Worm (Caenorhabditis elegans) whole organism, mixed stage, embryonic: Measurements from ENCODE around the gene ZC21.10.

Source experiments
- M03D4.4 ChIP-seq: sonication (generic microtip); optimal IDR thresholded peaks from 2 replicates; lab custom pipeline; 2017; ENCODE audit warnings: mild to moderate bottlenecking, missing genetic modification characterization, missing compliant biosample characterization
- bed-3 ChIP-seq: fragments of 200-800 bp; sonication (Bioruptor generic); optimal IDR thresholded peaks from 3 replicates; lab custom pipeline; 2018; ENCODE audit warnings: mild to moderate bottlenecking, missing genetic modification characterization, moderate library complexity, missing compliant biosample characterization
- blmp-1 ChIP-seq: fragments of 150-350 bp; optimal IDR thresholded peaks from 2 replicates; lab custom pipeline; 2014; ENCODE audit warnings: missing biosample characterization, missing genetic modification characterization
- ceh-39 ChIP-seq: fragments of 150-350 bp; optimal IDR thresholded peaks from 2 replicates; lab custom pipeline; 2014; ENCODE audit warnings: missing biosample characterization, missing genetic modification characterization
- ceh-43 ChIP-seq: fragments of 200-800 bp; sonication (Bioruptor generic); optimal IDR thresholded peaks from 2 replicates; lab custom pipeline; 2018; ENCODE audit warnings: mild to moderate bottlenecking, missing genetic modification characterization, moderate library complexity, missing compliant biosample characterization
- ceh-83 ChIP-seq: fragments of 200-800 bp; sonication (Bioruptor generic); optimal IDR thresholded peaks from 2 replicates; lab custom pipeline; 2018; ENCODE audit warnings: mild to moderate bottlenecking, missing genetic modification characterization, missing compliant biosample characterization
- ces-1 ChIP-seq: fragments of 150-350 bp; optimal IDR thresholded peaks from 2 replicates; lab custom pipeline; 2014; ENCODE audit warnings: missing biosample characterization, missing genetic modification reagents, missing genetic modification characterization
- cnd-1 ChIP-seq: fragments of 200-800 bp; sonication (Bioruptor generic); optimal IDR thresholded peaks from 2 replicates; lab custom pipeline; 2018; ENCODE audit warnings: mild to moderate bottlenecking, missing genetic modification characterization, missing compliant biosample characterization
- drap-1 ChIP-seq: fragments of 200-800 bp; sonication (Bioruptor generic); optimal IDR thresholded peaks from 3 replicates; lab custom pipeline; 2018; ENCODE audit warnings: mild to moderate bottlenecking, missing genetic modification characterization, missing compliant biosample characterization
- elt-1 ChIP-seq: sonication (generic microtip); optimal IDR thresholded peaks from 2 replicates; lab custom pipeline; 2017; ENCODE audit warnings: missing genetic modification characterization, mild to moderate bottlenecking, missing compliant biosample characterization, antibody characterized with exemption, moderate library complexity, borderline replicate concordance; ENCODE audit not compliant: insufficient read depth
- elt-3 ChIP-seq: fragments of 150-350 bp; optimal IDR thresholded peaks from 2 replicates; lab custom pipeline; 2014; ENCODE audit warnings: missing biosample characterization, missing genetic modification characterization
- flh-1 ChIP-seq: fragments of 200-800 bp; sonication (Bioruptor generic); optimal IDR thresholded peaks from 2 replicates; lab custom pipeline; 2018; ENCODE audit warnings: mild to moderate bottlenecking, missing genetic modification characterization, moderate library complexity, missing compliant biosample characterization
- ham-2 ChIP-seq: fragments of 200-800 bp; sonication (Bioruptor generic); optimal IDR thresholded peaks from 2 replicates; lab custom pipeline; 2018; ENCODE audit warnings: mild to moderate bottlenecking, missing genetic modification characterization, missing compliant biosample characterization
- hlh-1 ChIP-seq: fragments of 150-350 bp; optimal IDR thresholded peaks from 2 replicates; lab custom pipeline; 2014; ENCODE audit warnings: missing biosample characterization, missing genetic modification reagents, missing genetic modification characterization
- lin-13 ChIP-seq: fragments of 150-350 bp; optimal IDR thresholded peaks from 2 replicates; lab custom pipeline; 2014; ENCODE audit warnings: missing biosample characterization, missing genetic modification characterization
- lin-32 ChIP-seq: fragments of 200-800 bp; sonication (Bioruptor generic); optimal IDR thresholded peaks from 2 replicates; lab custom pipeline; 2018; ENCODE audit warnings: mild to moderate bottlenecking, missing genetic modification characterization, missing compliant biosample characterization
- lsy-2 ChIP-seq: fragments of 150-350 bp; optimal IDR thresholded peaks from 2 replicates; lab custom pipeline; 2014; ENCODE audit warnings: missing biosample characterization, missing genetic modification characterization
- mab-5 ChIP-seq: fragments of 150-350 bp; optimal IDR thresholded peaks from 2 replicates; lab custom pipeline; 2014; ENCODE audit warnings: missing biosample characterization, missing genetic modification characterization
- mep-1 ChIP-seq: fragments of 150-350 bp; optimal IDR thresholded peaks from 2 replicates; lab custom pipeline; 2017; ENCODE audit warnings: missing biosample characterization, missing genetic modification reagents, missing genetic modification characterization, inconsistent platforms
- mls-2 ChIP-seq: sonication (generic microtip); optimal IDR thresholded peaks from 2 replicates; lab custom pipeline; 2016; ENCODE audit warnings: mild to moderate bottlenecking, missing genetic modification characterization, moderate library complexity, missing compliant biosample characterization
- nhr-12 ChIP-seq: fragments of 150-350 bp; optimal IDR thresholded peaks from 2 replicates; lab custom pipeline; 2014; ENCODE audit warnings: missing biosample characterization, missing genetic modification characterization
- nhr-2 ChIP-seq: fragments of 150-350 bp; optimal IDR thresholded peaks from 2 replicates; lab custom pipeline; 2014; ENCODE audit warnings: missing biosample characterization, missing genetic modification characterization
- nhr-28 ChIP-seq: fragments of 150-350 bp; optimal IDR thresholded peaks from 2 replicates; lab custom pipeline; 2014; ENCODE audit warnings: missing biosample characterization, missing genetic modification characterization
- nhr-76 ChIP-seq: sonication (generic microtip); optimal IDR thresholded peaks from 2 replicates; lab custom pipeline; 2017; ENCODE audit warnings: missing biosample characterization, missing genetic modification characterization
- snpc-4 ChIP-seq: fragments of 150-350 bp; optimal IDR thresholded peaks from 2 replicates; lab custom pipeline; 2014; ENCODE audit warnings: missing biosample characterization, missing genetic modification characterization
- sptf-1 ChIP-seq: sonication (generic microtip); optimal IDR thresholded peaks from 2 replicates; lab custom pipeline; 2017; ENCODE audit warnings: mild to moderate bottlenecking, missing genetic modification characterization, moderate library complexity, missing compliant biosample characterization
- unc-120 ChIP-seq: sonication (generic microtip); optimal IDR thresholded peaks from 2 replicates; lab custom pipeline; 2017; ENCODE audit warnings: missing genetic modification characterization, missing compliant biosample characterization; ENCODE audit not compliant: poor library complexity, severe bottlenecking
- unc-39 ChIP-seq: fragments of 150-350 bp; optimal IDR thresholded peaks from 2 replicates; lab custom pipeline; 2014; ENCODE audit warnings: missing biosample characterization, missing genetic modification characterization
- unc-62 ChIP-seq: fragments of 150-350 bp; optimal IDR thresholded peaks from 2 replicates; lab custom pipeline; 2014; ENCODE audit warnings: missing biosample characterization, missing genetic modification reagents, missing genetic modification characterization

Gene ZC21.10

DNA sequence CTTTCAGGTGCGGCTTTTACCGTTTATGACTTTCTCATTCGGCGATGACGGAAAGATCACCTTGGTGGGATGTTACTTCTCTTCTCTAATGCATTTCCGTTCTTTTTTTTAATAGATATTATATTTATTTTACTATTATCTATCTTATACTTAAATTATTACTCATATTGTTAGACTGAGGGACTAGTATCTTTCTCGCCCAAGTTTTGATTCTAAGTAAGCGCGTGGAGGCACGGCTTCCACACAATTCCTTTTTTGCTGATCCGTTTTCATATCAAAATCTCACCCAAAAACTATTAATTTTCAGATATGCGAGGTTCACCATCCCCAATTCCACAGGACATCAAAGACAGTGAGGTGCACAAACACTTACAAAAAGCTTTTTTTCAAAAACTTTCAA lies at the start of gene ZC21.10:
TSS of gene ZC21.10 (plus strand) at position 301 of the 400 bp plus-strand sequence.
- TF ChIP-seq flh-1 (GFP tag; lab: Kevin White, UChicago) (no peak), nhr-76 (no peak), mep-1 (tag; lab: Kevin White, UChicago) (no peak), elt-3 (tag; lab: Kevin White, UChicago) (no peak), ceh-43 (GFP tag; lab: Kevin White, UChicago) (no peak), snpc-4 (tag; lab: Kevin White, UChicago) (no peak)

DNA sequence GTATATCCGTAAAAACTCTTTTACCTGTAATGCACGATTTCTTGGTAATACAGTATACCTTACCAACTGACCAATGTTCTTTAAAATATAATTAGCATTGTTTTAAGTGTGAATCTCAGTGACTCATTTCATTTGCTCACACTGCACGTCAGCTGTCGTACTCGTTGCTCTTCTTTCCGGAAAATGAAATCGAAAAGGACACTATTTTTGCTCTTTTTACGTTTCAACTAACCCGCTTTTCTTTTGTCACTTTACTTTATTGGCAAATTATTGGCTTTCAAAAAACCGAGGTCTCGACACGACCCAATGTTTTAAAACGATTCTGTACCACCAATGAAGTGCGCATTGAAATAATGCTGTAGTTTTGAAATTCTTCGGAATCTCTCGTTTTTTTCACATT lies 49.5 kb upstream of the ZC21.10 start, which contains the start of gene F42H10.6:
TSS of gene F42H10.6 (minus strand) at position 101 of the 400 bp plus-strand sequence.
- TF ChIP-seq lin-32 (GFP tag; lab: Kevin White, UChicago) (no peak), hlh-1 (peak; percentile 85)

DNA sequence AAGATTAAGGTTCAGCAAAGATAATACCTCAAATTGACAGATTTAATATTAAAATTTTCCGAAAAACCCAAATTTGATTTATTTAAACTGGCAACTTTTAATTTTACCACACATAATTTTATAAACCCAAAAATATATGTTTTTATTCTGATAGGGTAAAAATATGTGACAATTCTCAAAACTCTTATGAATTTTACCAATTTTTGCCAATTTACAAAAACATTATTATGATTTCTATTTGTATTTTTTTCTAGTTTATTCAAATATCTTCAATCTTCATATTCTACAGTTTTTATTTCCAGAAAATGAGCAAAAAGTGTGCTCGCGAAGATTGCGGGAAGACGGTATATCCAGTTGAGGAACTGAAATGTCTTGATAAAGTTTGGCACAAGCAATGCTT lies 46.0 kb upstream of the ZC21.10 start, which contains the start of gene F42H10.3:
TSS of gene F42H10.3 (plus strand) at position 301 of the 400 bp plus-strand sequence.
- TF ChIP-seq M03D4.4 (tag; lab: Kevin White, UChicago) (no peak), snpc-4 (tag; lab: Kevin White, UChicago) (no peak), cnd-1 (tag; lab: Kevin White, UChicago) (no peak), lsy-2 (no peak), hlh-1 (no peak), mls-2 (tag; lab: Kevin White, UChicago) (no peak), sptf-1 (tag; lab: Kevin White, UChicago) (no peak), unc-62 (GFP tag; lab: Kevin White, UChicago) (no peak), ceh-39 (tag; lab: Kevin White, UChicago) (no peak), nhr-12 (tag; lab: Kevin White, UChicago) (no peak), blmp-1 (tag; lab: Kevin White, UChicago) (no peak), elt-1 (tag; lab: Kevin White, UChicago) (no peak)
- TF ChIP-seq, all 35 proteins: peak for 0

- no peak for TF ChIP-seq nhr-2 (tag; lab: Kevin White, UChicago)
- no peak for TF ChIP-seq bed-3 (GFP tag; lab: Kevin White, UChicago)
- TF ChIP-seq snpc-4 (tag; lab: Kevin White, UChicago): no peak
- TF ChIP-seq ceh-43 (GFP tag; lab: Kevin White, UChicago): no peak
- TF ChIP-seq mls-2 (tag; lab: Kevin White, UChicago): no peak
- peak; percentile 23 for TF ChIP-seq ces-1 (GFP tag; lab: Kevin White, UChicago)
- no peak for TF ChIP-seq mab-5 (tag; lab: Kevin White, UChicago)
- no peak for TF ChIP-seq lin-32 (GFP tag; lab: Kevin White, UChicago)
- TF ChIP-seq lsy-2: peak; percentile 23
- TF ChIP-seq mep-1 (tag; lab: Kevin White, UChicago): peak; percentile 5
- TF ChIP-seq, all 35 proteins: peak for 3
Measured at ce11 chrIII:8490254-8490653, 39.6 kb upstream of the ZC21.10 start, which contains the start of the genes ess-2 and F42H10.2. Gene ess-2, minus strand, starts transcription at chrIII:8490352. Gene F42H10.2, plus strand, starts transcription at chrIII:8490620.

ce11 chrIII:8491945-8492344 lies 37.9 kb upstream of the ZC21.10 start:
- TF ChIP-seq ceh-83 (no peak), cnd-1 (tag; lab: Kevin White, UChicago) (no peak), elt-1 (tag; lab: Kevin White, UChicago) (no peak), ham-2 (GFP tag; lab: Kevin White, UChicago) (no peak), unc-120 (tag; lab: Kevin White, UChicago) (no peak), nhr-28 (no peak), flh-1 (GFP tag; lab: Kevin White, UChicago) (no peak)
- TF ChIP-seq, all 35 proteins: peak for 0

ce11 chrIII:8494708-8495107 lies 35.2 kb upstream of the ZC21.10 start, which contains the start of gene pac-1:
Gene pac-1, plus strand, starts transcription at chrIII:8495008.
- TF ChIP-seq mep-1 (tag; lab: Kevin White, UChicago) (no peak), drap-1 (GFP tag; lab: Kevin White, UChicago) (no peak), sptf-1 (tag; lab: Kevin White, UChicago) (no peak), hlh-1 (no peak), unc-39 (no peak), ham-2 (GFP tag; lab: Kevin White, UChicago) (no peak), unc-62 (GFP tag; lab: Kevin White, UChicago) (no peak), flh-1 (GFP tag; lab: Kevin White, UChicago) (no peak), lin-13 (tag; lab: Kevin White, UChicago) (no peak), bed-3 (GFP tag; lab: Kevin White, UChicago) (no peak), ceh-43 (GFP tag; lab: Kevin White, UChicago) (no peak), snpc-4 (tag; lab: Kevin White, UChicago) (no peak), ceh-39 (tag; lab: Kevin White, UChicago) (no peak), unc-120 (tag; lab: Kevin White, UChicago) (no peak), ces-1 (GFP tag; lab: Kevin White, UChicago) (no peak), nhr-2 (tag; lab: Kevin White, UChicago) (no peak), M03D4.4 (tag; lab: Kevin White, UChicago) (no peak)
